Fruit fly (Drosophila melanogaster) whole organism, embryonic: ENCODE data around the gene CG12115.

Experiments
- Adf1 ChIP-seq: fragments of 200-800 bp; sonication (Bioruptor generic); IDR thresholded peaks from 2 replicates; pipeline ENCODE4 v1.3.6; 2022; ENCODE audit warnings: missing biosample characterization, missing genetic modification characterization
- Antp ChIP-seq: fragments of 200-800 bp; sonication (Bioruptor generic); optimal IDR thresholded peaks from 3 replicates; lab custom pipeline; 2016; ENCODE audit warnings: missing biosample characterization, missing genetic modification characterization
- B-H2 ChIP-seq: fragments of 200-800 bp; sonication (Bioruptor generic); optimal IDR thresholded peaks from 2 replicates; lab custom pipeline; 2018; ENCODE audit warnings: missing biosample characterization, mild to moderate bottlenecking, missing genetic modification characterization
- Blimp-1 ChIP-seq: fragments of 200-800 bp; sonication (Bioruptor generic); optimal IDR thresholded peaks from 3 replicates; lab custom pipeline; 2018; ENCODE audit warnings: missing biosample characterization, missing genetic modification characterization, mild to moderate bottlenecking, moderate library complexity, missing genetic modification reagents
- C15 ChIP-seq: fragments of 200-800 bp; sonication (Bioruptor generic); IDR thresholded peaks from 3 replicates; pipeline ENCODE4 v1.3.6; 2022; ENCODE audit warnings: missing biosample characterization, missing genetic modification characterization
- CG10565 ChIP-seq: fragments of 200-800 bp; sonication (Bioruptor generic); optimal IDR thresholded peaks from 3 replicates; lab custom pipeline; 2016; ENCODE audit warnings: missing biosample characterization, mild to moderate bottlenecking, missing genetic modification characterization
- CG13287 ChIP-seq: fragments of 200-800 bp; sonication (Bioruptor generic); IDR thresholded peaks from 2 replicates; pipeline ENCODE4 v1.3.6; 2022; ENCODE audit warnings: missing biosample characterization, missing genetic modification characterization; ENCODE audit not compliant: partially characterized antibody
- CG15269 ChIP-seq: fragments of 200-800 bp; sonication (Bioruptor generic); optimal IDR thresholded peaks from 2 replicates; lab custom pipeline; 2018; ENCODE audit warnings: missing biosample characterization, mild to moderate bottlenecking, missing genetic modification characterization, moderate library complexity
- CG1603 ChIP-seq: fragments of 200-800 bp; sonication (Bioruptor generic); optimal IDR thresholded peaks from 2 replicates; lab custom pipeline; 2019; ENCODE audit warnings: missing biosample characterization, mild to moderate bottlenecking, missing genetic modification characterization, moderate library complexity
- CG17359 ChIP-seq: fragments of 200-800 bp; sonication (Bioruptor generic); optimal IDR thresholded peaks from 3 replicates; lab custom pipeline; 2018; ENCODE audit warnings: missing biosample characterization, mild to moderate bottlenecking, missing genetic modification characterization, moderate library complexity
- CG18011 ChIP-seq: fragments of 200-800 bp; sonication (Bioruptor generic); optimal IDR thresholded peaks from 2 replicates; lab custom pipeline; 2017; ENCODE audit warnings: missing biosample characterization, missing genetic modification characterization, mild to moderate bottlenecking, moderate library complexity, missing genotype
- CG18262 ChIP-seq: fragments of 200-800 bp; optimal IDR thresholded peaks from 3 replicates; lab custom pipeline; 2019; ENCODE audit warnings: missing biosample characterization, mild to moderate bottlenecking, missing genetic modification characterization, moderate library complexity
- CG2120 ChIP-seq: fragments of 200-800 bp; sonication (Bioruptor generic); optimal IDR thresholded peaks from 3 replicates; lab custom pipeline; 2016; ENCODE audit warnings: missing biosample characterization, missing genetic modification characterization
- CG30431 ChIP-seq: fragments of 200-800 bp; sonication (Bioruptor generic); optimal IDR thresholded peaks from 2 replicates; lab custom pipeline; 2017; ENCODE audit warnings: missing biosample characterization, missing genetic modification characterization
- CG34224 ChIP-seq: fragments of 200-800 bp; sonication (Bioruptor generic); IDR thresholded peaks from 3 replicates; pipeline ENCODE4 v1.3.6; 2022; ENCODE audit warnings: missing biosample characterization, missing genetic modification characterization; ENCODE audit not compliant: partially characterized antibody
- CG4707 ChIP-seq: fragments of 200-800 bp; sonication (Bioruptor generic); optimal IDR thresholded peaks from 2 replicates; lab custom pipeline; 2018; ENCODE audit warnings: missing biosample characterization, mild to moderate bottlenecking, missing genetic modification characterization, moderate library complexity
- CG6765 ChIP-seq: fragments of 200-800 bp; sonication (Bioruptor generic); optimal IDR thresholded peaks from 3 replicates; lab custom pipeline; 2017; ENCODE audit warnings: missing biosample characterization, mild to moderate bottlenecking, missing genetic modification characterization
- CG6791 ChIP-seq: fragments of 200-800 bp; sonication (Bioruptor generic); IDR thresholded peaks from 3 replicates; pipeline ENCODE4 v1.3.6; 2022; ENCODE audit warnings: missing biosample characterization, missing genetic modification characterization; ENCODE audit not compliant: partially characterized antibody
- CG9876 ChIP-seq: fragments of 200-800 bp; sonication (Bioruptor generic); optimal IDR thresholded peaks from 2 replicates; lab custom pipeline; 2016; ENCODE audit warnings: missing biosample characterization, missing genetic modification characterization
- CkIIα-i1 ChIP-seq: fragments of 200-800 bp; sonication (Bioruptor generic); IDR thresholded peaks from 2 replicates; pipeline ENCODE4 v1.3.6; 2022; ENCODE audit warnings: missing biosample characterization, missing genetic modification characterization
- Deaf1 ChIP-seq: fragments of 200-800 bp; optimal IDR thresholded peaks from 3 replicates; lab custom pipeline; 2019; ENCODE audit warnings: missing biosample characterization, mild to moderate bottlenecking, missing genetic modification characterization, moderate library complexity
- Dp ChIP-seq: fragments of 200-800 bp; sonication (Bioruptor generic); optimal IDR thresholded peaks from 2 replicates; lab custom pipeline; 2018; ENCODE audit warnings: missing biosample characterization, mild to moderate bottlenecking, missing genetic modification characterization, moderate library complexity
- E2f2 ChIP-seq: fragments of 200-800 bp; sonication (Bioruptor generic); IDR thresholded peaks from 2 replicates; pipeline ENCODE4 v1.3.6; 2022; ENCODE audit warnings: missing biosample characterization, missing genetic modification characterization
- Elba2 ChIP-seq: fragments of 200-800 bp; sonication (Bioruptor generic); optimal IDR thresholded peaks from 3 replicates; lab custom pipeline; 2016; ENCODE audit warnings: missing biosample characterization, missing genetic modification characterization
- Fer2 ChIP-seq: fragments of 200-800 bp; sonication (Bioruptor generic); optimal IDR thresholded peaks from 2 replicates; lab custom pipeline; 2018; ENCODE audit warnings: missing biosample characterization, mild to moderate bottlenecking, missing genetic modification characterization, moderate library complexity
- GATAe ChIP-seq: fragments of 200-800 bp; sonication (Bioruptor generic); conservative IDR thresholded peaks from 2 replicates; pipeline ENCODE4 v1.3.6; 2022; ENCODE audit warnings: missing biosample characterization, missing genetic modification characterization
- H15 ChIP-seq: fragments of 200-800 bp; sonication (Bioruptor generic); IDR thresholded peaks from 3 replicates; pipeline ENCODE4 v1.3.6; 2022; ENCODE audit warnings: missing biosample characterization, missing genetic modification characterization
- Hsf ChIP-seq: fragments of 200-800 bp; sonication (Bioruptor generic); optimal IDR thresholded peaks from 3 replicates; lab custom pipeline; 2016; ENCODE audit warnings: missing biosample characterization, missing genetic modification characterization
- Meics ChIP-seq: fragments of 200-800 bp; sonication (Bioruptor generic); optimal IDR thresholded peaks from 2 replicates; lab custom pipeline; 2017; ENCODE audit warnings: missing biosample characterization, mild to moderate bottlenecking, missing genetic modification characterization
- NC2α ChIP-seq: fragments of 200-800 bp; sonication (Bioruptor generic); optimal IDR thresholded peaks from 2 replicates; lab custom pipeline; 2016; ENCODE audit warnings: missing biosample characterization, missing genetic modification characterization
- Opbp ChIP-seq: fragments of 200-800 bp; sonication (Bioruptor generic); IDR thresholded peaks from 3 replicates; pipeline ENCODE4 v1.3.6; 2022; ENCODE audit warnings: missing biosample characterization, missing genetic modification characterization; ENCODE audit not compliant: partially characterized antibody
- Optix ChIP-seq: fragments of 200-800 bp; sonication (Bioruptor generic); IDR thresholded peaks from 3 replicates; pipeline ENCODE4 v1.3.6; 2022; ENCODE audit warnings: missing biosample characterization, missing genetic modification characterization
- Rfx ChIP-seq: fragments of 200-800 bp; sonication (Bioruptor generic); IDR thresholded peaks from 2 replicates; pipeline ENCODE4 v1.3.6; 2022; ENCODE audit warnings: missing biosample characterization, missing genetic modification characterization
- Rx ChIP-seq: fragments of 200-800 bp; sonication (Bioruptor generic); IDR thresholded peaks from 2 replicates; pipeline ENCODE4 v1.3.6; 2022; ENCODE audit warnings: missing biosample characterization, missing genetic modification characterization
- TFAM ChIP-seq: fragments of 200-800 bp; sonication (Bioruptor generic); optimal IDR thresholded peaks from 2 replicates; lab custom pipeline; 2017; ENCODE audit warnings: missing biosample characterization, missing genetic modification characterization, inconsistent platforms
- Vsx1 ChIP-seq: fragments of 200-800 bp; sonication (Bioruptor generic); optimal IDR thresholded peaks from 2 replicates; lab custom pipeline; 2017; ENCODE audit warnings: missing biosample characterization, mild to moderate bottlenecking, missing genetic modification characterization, missing genetic modification reagents
- abd-A ChIP-seq: fragments of 200-800 bp; sonication (Bioruptor generic); optimal IDR thresholded peaks from 3 replicates; lab custom pipeline; 2019; ENCODE audit warnings: missing biosample characterization, mild to moderate bottlenecking, missing genetic modification characterization, moderate library complexity
- al ChIP-seq: fragments of 200-800 bp; sonication (Bioruptor generic); IDR thresholded peaks from 2 replicates; pipeline ENCODE4 v1.3.6; 2022; ENCODE audit warnings: missing biosample characterization, missing genetic modification characterization
- chif ChIP-seq, 2 experiments: fragments of 200-800 bp; sonication (Bioruptor generic); optimal IDR thresholded peaks; 3 replicates each; lab custom pipeline; 2016; ENCODE audit warnings: missing biosample characterization in 2 of 2, missing genetic modification characterization in 2 of 2
- chinmo ChIP-seq: fragments of 200-800 bp; sonication (Bioruptor generic); IDR thresholded peaks from 4 replicates; pipeline ENCODE4 v1.3.6; 2022; ENCODE audit warnings: missing biosample characterization, missing genetic modification characterization; ENCODE audit not compliant: partially characterized antibody
- her ChIP-seq: fragments of 200-800 bp; sonication (Bioruptor generic); optimal IDR thresholded peaks from 2 replicates; lab custom pipeline; 2016; ENCODE audit warnings: missing biosample characterization, missing genetic modification characterization
- insv ChIP-seq, 2 experiments: fragments of 200-800 bp; sonication (Bioruptor generic); optimal IDR thresholded peaks; 3 replicates each; lab custom pipeline; 2016 to 2018; ENCODE audit warnings: missing biosample characterization in 2 of 2, missing genetic modification characterization in 2 of 2
- jing ChIP-seq: fragments of 200-800 bp; sonication (Bioruptor generic); optimal IDR thresholded peaks from 2 replicates; lab custom pipeline; 2018; ENCODE audit warnings: missing biosample characterization, mild to moderate bottlenecking, missing genetic modification characterization
- kni ChIP-seq: fragments of 200-800 bp; sonication (Bioruptor generic); optimal IDR thresholded peaks from 3 replicates; lab custom pipeline; 2017; ENCODE audit warnings: mild to moderate bottlenecking, missing biosample characterization, missing genetic modification reagents, missing genetic modification characterization
- nau ChIP-seq: fragments of 200-800 bp; sonication (Bioruptor generic); optimal IDR thresholded peaks from 3 replicates; lab custom pipeline; 2017; ENCODE audit warnings: missing biosample characterization, mild to moderate bottlenecking, missing genetic modification characterization, missing genetic modification reagents
- pfk ChIP-seq: fragments of 200-800 bp; sonication (Bioruptor generic); optimal IDR thresholded peaks from 2 replicates; lab custom pipeline; 2018; ENCODE audit warnings: missing biosample characterization, mild to moderate bottlenecking, missing genetic modification characterization, moderate library complexity
- pzg ChIP-seq: fragments of 200-800 bp; sonication (Bioruptor generic); optimal IDR thresholded peaks from 3 replicates; lab custom pipeline; 2018; ENCODE audit warnings: missing biosample characterization, mild to moderate bottlenecking, missing genetic modification characterization, moderate library complexity
- slp2 ChIP-seq: fragments of 200-800 bp; sonication (Bioruptor generic); optimal IDR thresholded peaks from 2 replicates; lab custom pipeline; 2016; ENCODE audit warnings: missing biosample characterization, missing genetic modification characterization
- trem ChIP-seq: fragments of 200-800 bp; optimal IDR thresholded peaks from 3 replicates; lab custom pipeline; 2019; ENCODE audit warnings: missing biosample characterization, mild to moderate bottlenecking, missing genetic modification characterization, moderate library complexity
- unpg ChIP-seq: fragments of 200-800 bp; sonication (Bioruptor generic); optimal IDR thresholded peaks from 3 replicates; lab custom pipeline; 2018; ENCODE audit warnings: missing biosample characterization, mild to moderate bottlenecking, missing genetic modification characterization, moderate library complexity
- wdn ChIP-seq: fragments of 200-800 bp; sonication (Bioruptor generic); IDR thresholded peaks from 2 replicates; pipeline ENCODE4 v1.3.6; 2022; ENCODE audit warnings: missing biosample characterization, missing genetic modification characterization

The CG12115 gene

DNA sequence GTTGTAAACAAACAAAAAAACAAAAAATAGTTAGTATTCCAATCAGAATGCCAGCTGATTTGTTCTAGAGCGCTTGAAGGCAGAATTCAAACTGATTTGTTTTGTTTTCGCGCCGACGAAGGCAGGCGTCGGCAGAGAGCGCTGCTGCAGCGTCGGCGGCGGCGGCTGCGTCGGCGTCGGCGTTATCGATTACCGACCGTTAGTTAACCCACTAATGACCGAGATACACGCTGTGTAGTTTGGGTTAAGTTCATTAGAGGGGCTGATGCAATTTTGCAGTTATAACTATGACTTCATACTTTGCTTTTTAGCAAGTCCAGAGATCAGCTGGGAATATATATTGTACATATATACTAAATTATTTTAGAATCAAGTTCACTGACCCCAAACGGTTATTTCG lies 32.8 kb upstream of the CG12115 start, which contains the start of gene t (continued):
- TF ChIP-seq wdn (GFP tag; lab: Robert Waterston, UW) (0 out of 2 replicates have a peak, but pooled peaks have one; percentile 13), insv (GFP tag; optimal IDR thresholded peaks at IDR 0.05; lab: Kevin White, UChicago) (peak in 1 of 2 experiments; percentile 28), GATAe (GFP tag; lab: Robert Waterston, UW) (no peak), slp2 (GFP tag; lab: Kevin White, UChicago) (no peak), CG15269 (no peak), TFAM (GFP tag; lab: Kevin White, UChicago) (no peak), CG34224 (peak; percentile 25; the same call in 1 of the 3 replicates), Opbp (no peak), unpg (GFP tag; lab: Kevin White, UChicago) (peak; percentile 18), NC2α (no peak), her (no peak), pzg (GFP tag; lab: Kevin White, UChicago) (no peak), Optix (GFP tag; lab: Robert Waterston, UW) (no peak), kni (GFP tag; lab: Kevin White, UChicago) (no peak), Rfx (no peak), Adf1 (GFP tag; lab: Robert Waterston, UW) (peak; percentile 95), H15 (GFP tag; lab: Robert Waterston, UW) (no peak), Rx (GFP tag; lab: Robert Waterston, UW) (no peak), CG18262 (tag; lab: Kevin White, UChicago) (no peak), abd-A (tag; lab: Kevin White, UChicago) (no peak), CG13287 (GFP tag; lab: Robert Waterston, UW) (no peak), Deaf1 (tag; lab: Kevin White, UChicago) (no peak), nau (GFP tag; lab: Kevin White, UChicago) (no peak), al (no peak), Fer2 (tag; lab: Kevin White, UChicago) (no peak), CG18011 (GFP tag; lab: Kevin White, UChicago) (no peak), Hsf (no peak), C15 (GFP tag; lab: Robert Waterston, UW) (no peak), Elba2 (no peak), trem (tag; lab: Kevin White, UChicago) (no peak), CG1603 (tag; lab: Kevin White, UChicago) (no peak), Blimp-1 (no peak), CG10565 (no peak), chif (GFP tag; optimal IDR thresholded peaks at IDR 0.05; lab: Kevin White, UChicago) (no peak), E2f2 (GFP tag; lab: Robert Waterston, UW) (peak; percentile 20; the same call in 1 of the 2 replicates), CG4707 (GFP tag; lab: Kevin White, UChicago) (no peak), Vsx1 (no peak), pfk (no peak), CG30431 (GFP tag; lab: Kevin White, UChicago) (no peak), Dp (GFP tag; lab: Kevin White, UChicago) (no peak), CG6765 (GFP tag; lab: Kevin White, UChicago) (no peak), Antp (no peak), CG6791 (GFP tag; lab: Robert Waterston, UW) (no peak), B-H2 (no peak), chinmo (GFP tag; lab: Robert Waterston, UW) (0 out of 4 replicates have a peak, but pooled peaks have one; percentile 29), CG2120 (peak; percentile 19), CG17359 (tag; lab: Kevin White, UChicago) (no peak), jing (GFP tag; lab: Kevin White, UChicago) (no peak), CkIIα-i1 (GFP tag; lab: Robert Waterston, UW) (no peak), Meics (GFP tag; lab: Kevin White, UChicago) (peak; percentile 12), CG9876 (no peak)
